Fruit fly (Drosophila melanogaster): ENCODE measurements around the gene CG11699.

CG11699 gene

dm6 chrX:11569956-11570695 is at the start of gene CG11699, which contains the start of gene Polr2A:
TSS of gene CG11699 (plus strand) at chrX:11570621.
TSS of gene Polr2A (minus strand) at chrX:11570326.
- TF ChIP-seq toe (GFP tag; optimal IDR thresholded peaks at IDR 0.05): peak; percentile 7
- peak; percentile 50 for TF ChIP-seq CG1620 (GFP tag; optimal IDR thresholded peaks at IDR 0.05)
- peak; percentile 48 for TF ChIP-seq ovo (GFP tag; optimal IDR thresholded peaks at IDR 0.05)
- no peak for TF ChIP-seq kay (GFP tag; ENCODE audit: borderline replicate concordance)
- TF ChIP-seq CG7045 (GFP tag; optimal IDR thresholded peaks at IDR 0.05): no peak
- TF ChIP-seq Clk (GFP tag; optimal IDR thresholded peaks at IDR 0.05): peak; percentile 33
- TF ChIP-seq CG5204 (GFP tag; optimal IDR thresholded peaks at IDR 0.05): no peak
- peak; percentile 85 for TF ChIP-seq Mnt (GFP tag; optimal IDR thresholded peaks at IDR 0.05)
- TF ChIP-seq pad (GFP tag; optimal IDR thresholded peaks at IDR 0.05): peak; percentile 73
- peak; percentile 78 for TF ChIP-seq bab1 (GFP tag; optimal IDR thresholded peaks at IDR 0.05)
- TF ChIP-seq cic (GFP tag; optimal IDR thresholded peaks at IDR 0.05): peak; percentile 15
- no peak for TF ChIP-seq Hr96 (GFP tag; optimal IDR thresholded peaks at IDR 0.05)
- peak; percentile 73 for TF ChIP-seq CG7101 (tag; optimal IDR thresholded peaks at IDR 0.05)
- peak; percentile 71 for TF ChIP-seq Crg-1 (GFP tag; optimal IDR thresholded peaks at IDR 0.05)
- TF ChIP-seq CG14711 (tag; optimal IDR thresholded peaks at IDR 0.05): peak; percentile 73
- no peak for TF ChIP-seq cnc (optimal IDR thresholded peaks at IDR 0.05)
- TF ChIP-seq tj (GFP tag; optimal IDR thresholded peaks at IDR 0.05): peak; percentile 95
- no peak for TF ChIP-seq CG33017 (tag; optimal IDR thresholded peaks at IDR 0.05)
- peak; percentile 66 for TF ChIP-seq CG11617 (GFP tag; optimal IDR thresholded peaks at IDR 0.05)
- no peak for TF ChIP-seq CG12768 (GFP tag; optimal IDR thresholded peaks at IDR 0.05)

dm6 chrX:11521561-11522546 is 48.6 kb upstream of the CG11699 start:
- TF ChIP-seq CG1620 (GFP tag; optimal IDR thresholded peaks at IDR 0.05) (no peak), Clk (GFP tag; optimal IDR thresholded peaks at IDR 0.05) (no peak), cnc (optimal IDR thresholded peaks at IDR 0.05) (no peak), CG11617 (GFP tag; optimal IDR thresholded peaks at IDR 0.05) (peak; percentile 10), CG7101 (tag; optimal IDR thresholded peaks at IDR 0.05) (peak; percentile 53), kay (GFP tag; ENCODE audit: borderline replicate concordance) (peak; percentile 66), CG5204 (GFP tag; optimal IDR thresholded peaks at IDR 0.05) (peak; percentile 27), toe (GFP tag; optimal IDR thresholded peaks at IDR 0.05) (no peak), CG33017 (tag; optimal IDR thresholded peaks at IDR 0.05) (peak; percentile 45), Mnt (GFP tag; optimal IDR thresholded peaks at IDR 0.05) (no peak), Crg-1 (GFP tag; optimal IDR thresholded peaks at IDR 0.05) (no peak), tj (GFP tag; optimal IDR thresholded peaks at IDR 0.05) (peak; percentile 26), bab1 (GFP tag; optimal IDR thresholded peaks at IDR 0.05) (peak; percentile 59), CG12768 (GFP tag; optimal IDR thresholded peaks at IDR 0.05) (no peak), pad (GFP tag; optimal IDR thresholded peaks at IDR 0.05) (no peak), cic (GFP tag; optimal IDR thresholded peaks at IDR 0.05) (no peak), CG14711 (tag; optimal IDR thresholded peaks at IDR 0.05) (peak; percentile 52), ovo (GFP tag; optimal IDR thresholded peaks at IDR 0.05) (no peak), CG7045 (GFP tag; optimal IDR thresholded peaks at IDR 0.05) (no peak), Hr96 (GFP tag; optimal IDR thresholded peaks at IDR 0.05) (no peak)

- no peak for TF ChIP-seq CG7045 (GFP tag; optimal IDR thresholded peaks at IDR 0.05)
- no peak for TF ChIP-seq ovo (GFP tag; optimal IDR thresholded peaks at IDR 0.05)
- no peak for TF ChIP-seq tj (GFP tag; optimal IDR thresholded peaks at IDR 0.05)
- no peak for TF ChIP-seq toe (GFP tag; optimal IDR thresholded peaks at IDR 0.05)
- no peak for TF ChIP-seq Mnt (GFP tag; optimal IDR thresholded peaks at IDR 0.05)
- no peak for TF ChIP-seq CG14711 (tag; optimal IDR thresholded peaks at IDR 0.05)
- no peak for TF ChIP-seq pad (GFP tag; optimal IDR thresholded peaks at IDR 0.05)
- no peak for TF ChIP-seq kay (GFP tag; ENCODE audit: borderline replicate concordance)
- no peak for TF ChIP-seq CG5204 (GFP tag; optimal IDR thresholded peaks at IDR 0.05)
- no peak for TF ChIP-seq CG11617 (GFP tag; optimal IDR thresholded peaks at IDR 0.05)
- TF ChIP-seq CG12768 (GFP tag; optimal IDR thresholded peaks at IDR 0.05): no peak
- no peak for TF ChIP-seq Hr96 (GFP tag; optimal IDR thresholded peaks at IDR 0.05)
- TF ChIP-seq Clk (GFP tag; optimal IDR thresholded peaks at IDR 0.05): no peak
- TF ChIP-seq cnc (optimal IDR thresholded peaks at IDR 0.05): no peak
Observed at dm6 chrX:11523921-11524320, 46.5 kb upstream of the CG11699 start.

dm6 chrX:11527088-11527635 is 43.3 kb upstream of the CG11699 start:
- TF ChIP-seq CG11617 (GFP tag; optimal IDR thresholded peaks at IDR 0.05): no peak
- TF ChIP-seq bab1 (GFP tag; optimal IDR thresholded peaks at IDR 0.05): no peak
- no peak for TF ChIP-seq pad (GFP tag; optimal IDR thresholded peaks at IDR 0.05)
- no peak for TF ChIP-seq cic (GFP tag; optimal IDR thresholded peaks at IDR 0.05)
- TF ChIP-seq CG14711 (tag; optimal IDR thresholded peaks at IDR 0.05): no peak
- TF ChIP-seq CG7045 (GFP tag; optimal IDR thresholded peaks at IDR 0.05): no peak
- TF ChIP-seq Mnt (GFP tag; optimal IDR thresholded peaks at IDR 0.05): no peak
- TF ChIP-seq ovo (GFP tag; optimal IDR thresholded peaks at IDR 0.05): no peak
- no peak for TF ChIP-seq Crg-1 (GFP tag; optimal IDR thresholded peaks at IDR 0.05)
- TF ChIP-seq tj (GFP tag; optimal IDR thresholded peaks at IDR 0.05): no peak
- no peak for TF ChIP-seq toe (GFP tag; optimal IDR thresholded peaks at IDR 0.05)
- TF ChIP-seq CG7101 (tag; optimal IDR thresholded peaks at IDR 0.05): no peak
- TF ChIP-seq Hr96 (GFP tag; optimal IDR thresholded peaks at IDR 0.05): no peak
- TF ChIP-seq cnc (optimal IDR thresholded peaks at IDR 0.05): no peak
- TF ChIP-seq CG1620 (GFP tag; optimal IDR thresholded peaks at IDR 0.05): no peak
- no peak for TF ChIP-seq CG12768 (GFP tag; optimal IDR thresholded peaks at IDR 0.05)
- TF ChIP-seq Clk (GFP tag; optimal IDR thresholded peaks at IDR 0.05): no peak
- TF ChIP-seq CG5204 (GFP tag; optimal IDR thresholded peaks at IDR 0.05): no peak
- TF ChIP-seq CG33017 (tag; optimal IDR thresholded peaks at IDR 0.05): no peak
- no peak for TF ChIP-seq kay (GFP tag; ENCODE audit: borderline replicate concordance)

Data from whole organism, adult.